Worm (Caenorhabditis elegans): ENCODE measurements around the gene spp-9.
"Not testable (repeated sequence)": the region's sequence is repeated elsewhere in the genome, so short reads cannot be mapped to it uniquely, and the experiment has no call there.

spp-9 gene

DNA sequence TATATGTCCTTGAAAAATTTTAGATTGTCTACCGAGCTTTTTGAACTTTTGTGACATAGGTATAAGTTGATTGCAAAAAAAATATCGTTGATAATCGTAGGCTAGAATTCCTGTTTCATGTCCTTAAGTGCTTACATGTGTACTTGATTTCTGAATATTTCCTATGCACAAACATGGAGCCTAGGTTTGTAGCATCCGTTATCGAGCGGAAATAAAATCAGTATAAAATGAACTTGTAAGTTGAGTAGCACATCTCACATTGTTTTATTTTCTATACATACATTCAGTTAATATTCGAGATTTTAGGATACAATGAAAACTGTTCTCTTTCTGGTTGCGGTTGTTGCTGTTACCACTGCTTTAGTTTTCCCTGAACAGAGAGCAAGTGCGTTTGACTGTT is at the start of gene spp-9:
TSS of gene spp-9 (plus strand) at position 301 of the 400 bp plus-strand sequence.
- no peak for TF ChIP-seq unc-62 (GFP tag; optimal IDR thresholded peaks at IDR 0.05)

DNA sequence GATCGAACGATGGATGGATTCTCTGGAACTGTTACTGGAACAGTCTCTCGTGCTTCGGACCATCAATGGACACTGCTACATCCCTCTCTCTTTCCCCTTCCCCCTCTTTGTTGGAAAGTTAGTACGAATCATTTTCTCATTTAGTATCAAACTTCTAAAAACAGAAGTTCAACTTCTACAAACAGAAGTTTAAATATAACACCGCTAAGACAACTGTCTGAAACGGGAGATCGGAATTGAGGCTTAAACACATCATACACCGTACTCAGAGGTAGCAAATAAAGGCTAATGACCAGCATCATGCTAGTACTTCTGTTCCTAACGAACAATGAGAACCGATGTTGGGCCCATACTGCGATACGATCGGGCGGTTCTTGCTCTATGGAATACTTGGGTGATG is 47.8 kb upstream of the spp-9 start, which contains the start of gene F46C3.7:
TSS of gene F46C3.7 (plus strand) at position 301 of the 400 bp plus-strand sequence.
- TF ChIP-seq unc-62 (GFP tag; optimal IDR thresholded peaks at IDR 0.05), result not testable (repeated sequence)

DNA sequence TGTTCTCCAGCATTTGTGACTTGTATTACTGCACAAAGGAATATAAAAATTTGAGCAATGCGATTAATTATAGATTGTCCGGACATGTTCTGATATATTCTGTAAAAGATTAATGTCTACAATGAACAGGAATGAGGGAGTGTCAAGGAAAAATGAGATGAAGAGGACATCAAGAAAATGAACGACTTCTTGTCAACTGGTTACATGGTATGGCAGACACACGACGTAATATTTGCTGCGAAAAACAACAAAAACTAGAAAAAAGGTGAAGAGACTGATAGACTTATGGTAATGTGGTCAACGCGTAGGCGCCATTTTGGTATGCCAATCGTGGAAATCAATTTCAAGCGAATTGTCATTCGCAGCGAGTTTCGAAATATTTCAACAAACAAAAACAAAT is 41.0 kb upstream of the spp-9 start, which contains the start of gene igeg-2:
TSS of gene igeg-2 (minus strand) at position 101 of the 400 bp plus-strand sequence.
- no peak for TF ChIP-seq unc-62 (GFP tag; optimal IDR thresholded peaks at IDR 0.05)

DNA sequence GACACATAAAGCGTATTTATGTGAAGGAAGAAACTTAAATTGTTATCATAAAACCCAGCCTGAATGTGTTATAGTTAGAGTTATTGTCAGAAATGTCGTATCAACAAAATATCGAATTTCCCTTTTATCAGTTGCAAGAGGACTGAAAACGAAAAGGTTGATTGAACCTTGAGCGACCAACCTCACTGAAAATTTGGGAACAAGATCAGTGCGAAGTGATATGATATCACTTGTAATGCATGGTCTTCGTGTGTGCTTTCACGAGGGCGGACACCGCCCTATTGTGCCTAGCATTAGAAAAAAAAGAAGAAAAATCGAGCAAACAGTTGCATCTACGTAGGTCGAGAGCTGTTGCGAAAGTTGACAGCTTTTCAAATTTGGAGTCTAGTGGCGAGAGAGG is 39.9 kb upstream of the spp-9 start:
- no peak for TF ChIP-seq unc-62 (GFP tag; optimal IDR thresholded peaks at IDR 0.05)

DNA sequence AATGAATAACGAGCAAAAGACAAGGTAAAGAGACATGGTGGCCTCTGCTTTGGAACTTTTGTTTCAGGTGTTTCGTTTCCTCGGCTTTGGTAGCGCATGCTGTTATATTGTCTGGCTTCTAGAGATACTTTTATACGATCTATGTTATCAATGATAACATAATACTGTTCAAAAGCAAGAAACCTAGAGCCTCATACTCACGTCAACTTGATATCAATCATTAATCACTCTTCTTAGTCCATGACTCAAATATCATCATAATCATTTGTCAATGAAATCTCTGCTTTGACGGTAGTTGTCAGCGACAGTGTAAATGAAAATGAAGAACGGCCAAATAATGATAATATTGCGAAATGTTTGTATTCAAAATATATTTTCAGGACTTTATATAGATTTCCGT is 37.3 kb upstream of the spp-9 start:
- TF ChIP-seq unc-62 (GFP tag; optimal IDR thresholded peaks at IDR 0.05), result no peak

DNA sequence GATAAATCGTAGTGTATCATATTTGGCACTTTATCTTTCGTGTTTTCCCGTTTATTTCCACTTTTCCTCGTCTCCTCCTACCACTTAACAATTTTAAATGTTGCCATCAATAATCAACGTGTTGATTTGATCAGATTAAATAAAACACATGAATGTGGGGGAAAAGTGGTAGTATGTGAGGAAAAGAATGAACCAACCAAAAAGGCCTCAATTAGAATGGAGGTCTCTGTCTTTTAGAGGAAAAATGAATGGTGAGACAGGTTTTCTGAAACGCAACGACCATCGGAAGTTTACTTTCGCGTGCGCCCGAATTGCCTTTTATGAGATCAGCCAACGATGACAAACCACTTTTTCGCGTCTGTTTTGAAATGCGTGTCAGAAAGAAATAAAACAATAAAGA is 35.3 kb upstream of the spp-9 start:
- TF ChIP-seq unc-62 (GFP tag; optimal IDR thresholded peaks at IDR 0.05), result no peak

ce11 chrX:11454231-11454630 is 33.4 kb upstream of the spp-9 start, which contains the start of gene F48C5.2:
F48C5.2 (minus strand) TSS chrX:11454331.
- no peak for TF ChIP-seq unc-62 (GFP tag; optimal IDR thresholded peaks at IDR 0.05)

DNA sequence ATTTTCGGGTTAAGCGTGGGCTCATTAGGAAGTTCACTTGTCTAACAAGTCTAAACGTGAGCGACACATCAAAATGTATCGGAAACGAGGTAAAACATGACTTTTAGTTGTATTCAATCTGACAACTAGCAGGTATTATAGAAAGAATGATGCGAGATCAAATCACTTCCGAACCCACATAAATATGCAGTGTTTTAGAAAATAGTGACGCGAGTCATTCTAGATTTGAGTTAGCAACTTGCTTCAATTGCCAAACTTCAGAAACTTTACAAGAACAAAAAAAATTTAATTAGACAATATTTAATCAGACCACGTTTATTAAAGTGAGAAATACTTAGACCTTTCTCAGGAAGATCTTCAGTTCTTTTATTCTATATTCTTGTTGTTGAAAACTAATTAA is 30.9 kb upstream of the spp-9 start:
- no peak for TF ChIP-seq unc-62 (GFP tag; optimal IDR thresholded peaks at IDR 0.05)

DNA sequence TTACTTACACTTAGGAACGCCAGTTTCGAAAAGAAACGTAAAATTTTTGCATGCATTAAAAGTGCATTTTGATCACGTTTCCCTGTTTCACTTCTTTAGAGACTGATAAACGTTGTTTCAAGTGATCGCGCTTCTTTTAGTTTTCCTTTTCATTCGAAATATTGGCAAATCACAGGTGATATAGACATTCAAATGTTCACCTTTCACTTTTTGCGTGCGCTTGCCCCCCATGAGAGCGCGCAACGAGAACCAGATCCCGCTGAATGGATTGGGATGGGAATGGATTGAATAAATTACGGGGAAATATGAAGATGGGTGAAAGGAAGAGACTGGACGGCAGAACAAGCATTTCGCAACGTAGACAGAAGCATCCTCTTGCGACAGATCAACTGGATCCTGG is 26.0 kb upstream of the spp-9 start:
- TF ChIP-seq unc-62 (GFP tag; optimal IDR thresholded peaks at IDR 0.05), result no peak

- TF ChIP-seq unc-62 (GFP tag; optimal IDR thresholded peaks at IDR 0.05), result no peak
Measured at ce11 chrX:11462112-11462511, 25.5 kb upstream of the spp-9 start.

ce11 chrX:11463005-11463404 is 24.6 kb upstream of the spp-9 start:
- TF ChIP-seq unc-62 (GFP tag; optimal IDR thresholded peaks at IDR 0.05), result no peak

DNA sequence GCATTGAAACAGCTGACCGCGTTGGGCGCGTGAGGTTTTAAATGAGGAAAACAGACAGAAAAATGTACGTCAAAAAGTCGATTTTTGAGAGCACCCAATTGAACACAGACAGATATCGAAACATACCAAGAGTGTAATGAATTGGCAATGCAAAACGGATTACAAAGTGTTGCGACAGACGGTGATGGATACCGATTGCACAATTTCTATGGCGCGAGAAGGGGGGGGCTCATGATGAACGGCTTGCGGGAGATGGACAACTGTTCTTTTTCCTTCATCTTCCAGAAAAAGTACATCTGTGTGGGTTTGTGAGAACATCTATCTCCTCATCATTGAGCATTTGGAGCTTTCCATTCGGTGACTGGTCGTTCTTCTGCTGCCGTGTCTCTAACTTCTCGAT is 24.0 kb upstream of the spp-9 start:
- TF ChIP-seq unc-62 (GFP tag; optimal IDR thresholded peaks at IDR 0.05), result no peak

ce11 chrX:11464271-11465103 is 23.1 kb upstream of the spp-9 start:
- TF ChIP-seq unc-62 (GFP tag; optimal IDR thresholded peaks at IDR 0.05), result no peak

DNA sequence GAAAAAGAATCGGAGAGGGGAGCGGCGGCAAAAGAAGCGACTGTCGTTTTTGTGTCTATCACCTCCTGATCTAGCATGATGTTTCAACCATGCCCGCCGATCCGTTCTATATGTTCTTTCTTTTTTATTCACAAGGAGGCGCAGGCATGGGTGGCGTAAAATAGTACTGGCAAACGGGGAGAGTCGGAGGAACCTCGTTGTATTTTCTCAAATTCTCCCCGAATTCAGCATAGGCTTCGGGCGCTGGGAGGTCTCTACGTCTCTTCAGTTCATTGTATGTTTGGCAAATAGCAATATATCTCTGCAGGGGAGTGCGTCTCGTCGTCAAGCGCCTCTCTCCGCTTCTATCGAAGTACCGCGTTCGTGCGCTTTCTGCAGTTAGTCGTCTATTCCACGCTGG is 22.4 kb upstream of the spp-9 start, which contains the start of gene lin-14:
TSS of gene lin-14 (plus strand) at position 346 of the 400 bp plus-strand sequence.
- no peak for TF ChIP-seq unc-62 (GFP tag; optimal IDR thresholded peaks at IDR 0.05)

DNA sequence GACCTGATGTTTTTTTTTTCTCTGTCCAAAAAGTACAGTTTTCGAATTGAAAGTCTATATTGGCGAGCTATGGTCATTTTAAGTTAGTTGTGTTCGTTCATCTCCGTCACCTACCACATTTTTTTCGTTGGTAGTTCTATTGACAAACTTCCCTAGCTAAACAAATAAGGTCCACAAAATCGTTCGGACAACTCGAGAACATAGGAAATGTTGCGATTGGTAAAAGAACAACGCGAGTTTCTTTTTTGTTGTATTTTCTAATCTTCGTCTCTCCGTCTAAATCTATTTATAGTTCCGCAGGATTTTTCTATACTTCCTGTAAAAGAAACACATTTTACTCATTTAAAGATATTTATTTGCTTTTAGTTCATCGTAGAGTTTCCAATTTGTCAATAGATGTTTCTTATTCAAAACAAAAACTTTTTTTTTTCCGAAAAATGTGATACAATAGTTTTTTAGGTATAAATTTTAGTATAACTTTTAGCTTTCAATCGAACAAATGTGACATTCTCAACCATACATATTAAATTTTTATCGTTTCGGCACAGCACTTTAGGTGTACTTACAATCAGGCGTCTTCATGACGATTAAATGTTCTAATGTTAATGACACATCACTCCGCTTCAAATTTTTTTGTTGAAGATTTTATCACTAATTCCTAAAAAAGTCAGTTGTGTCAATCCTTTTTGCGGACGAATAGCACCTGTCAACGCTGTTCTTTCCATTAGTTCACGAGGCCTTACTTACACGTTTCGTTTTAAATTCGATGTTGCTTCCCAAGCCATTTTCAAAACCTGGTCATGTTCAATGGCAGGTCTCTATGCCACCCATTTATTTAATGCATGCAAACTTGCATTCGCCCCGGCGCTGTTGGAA is 20.9 kb upstream of the spp-9 start:
- no peak for TF ChIP-seq unc-62 (GFP tag; optimal IDR thresholded peaks at IDR 0.05)

DNA sequence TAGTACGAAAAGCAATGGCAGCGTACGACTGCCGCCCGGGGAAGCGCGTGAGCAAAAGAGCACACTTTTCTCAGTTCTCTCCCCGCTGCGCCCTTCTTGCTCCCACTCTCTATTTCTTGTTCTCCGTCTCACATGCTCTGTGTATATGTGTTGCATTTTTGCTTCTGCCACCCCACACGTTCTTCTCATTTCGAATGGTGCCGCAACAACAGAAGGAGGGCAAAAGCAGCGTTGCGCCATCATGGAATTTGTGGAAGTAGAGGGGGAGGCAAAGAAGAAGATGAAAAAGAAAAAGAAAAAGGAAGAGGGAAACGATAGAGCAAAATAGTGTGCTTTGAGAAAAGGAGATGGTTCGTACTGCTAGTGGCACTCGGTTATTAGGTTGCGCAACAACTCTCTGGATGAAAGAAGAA is 20.3 kb upstream of the spp-9 start:
- no peak for TF ChIP-seq unc-62 (GFP tag; optimal IDR thresholded peaks at IDR 0.05)
